Worm (Caenorhabditis elegans) whole organism, L2 larva: ENCODE data around the gene pqn-63.

Source experiments
- ama-1 ChIP-seq: fragments of 150-350 bp; optimal IDR thresholded peaks from 2 replicates; lab custom pipeline; 2018; ENCODE audit warnings: inconsistent platforms
- lsy-2 ChIP-seq, 2 experiments: fragments of 150-350 bp in 1 of 2; sonication (generic microtip) in 1 of 2; optimal IDR thresholded peaks; 2 replicates each; lab custom pipeline; 2014 to 2017; ENCODE audit warnings: missing biosample characterization in 2 of 2, missing genetic modification characterization in 2 of 2
- mdl-1 ChIP-seq, 2 experiments: fragments of 150-350 bp in 1 of 2; sonication (generic microtip) in 1 of 2; optimal IDR thresholded peaks; 2 replicates each; lab custom pipeline; 2017; ENCODE audit warnings: missing biosample characterization in 2 of 2, missing genetic modification characterization in 2 of 2
- nhr-11 ChIP-seq: fragments of 150-350 bp; optimal IDR thresholded peaks from 2 replicates; lab custom pipeline; 2014; ENCODE audit warnings: missing biosample characterization, missing genetic modification characterization
- snpc-4 ChIP-seq: fragments of 150-350 bp; optimal IDR thresholded peaks from 2 replicates; lab custom pipeline; 2014; ENCODE audit warnings: missing biosample characterization, missing genetic modification characterization
- unc-55 ChIP-seq: fragments of 150-350 bp; sonication (generic microtip); optimal IDR thresholded peaks from 3 replicates; lab custom pipeline; 2014; ENCODE audit warnings: missing biosample characterization, missing genetic modification reagents, missing genetic modification characterization
- zag-1 ChIP-seq: fragments of 150-350 bp; optimal IDR thresholded peaks from 2 replicates; lab custom pipeline; 2014; ENCODE audit warnings: missing biosample characterization, missing genetic modification characterization

DNA sequence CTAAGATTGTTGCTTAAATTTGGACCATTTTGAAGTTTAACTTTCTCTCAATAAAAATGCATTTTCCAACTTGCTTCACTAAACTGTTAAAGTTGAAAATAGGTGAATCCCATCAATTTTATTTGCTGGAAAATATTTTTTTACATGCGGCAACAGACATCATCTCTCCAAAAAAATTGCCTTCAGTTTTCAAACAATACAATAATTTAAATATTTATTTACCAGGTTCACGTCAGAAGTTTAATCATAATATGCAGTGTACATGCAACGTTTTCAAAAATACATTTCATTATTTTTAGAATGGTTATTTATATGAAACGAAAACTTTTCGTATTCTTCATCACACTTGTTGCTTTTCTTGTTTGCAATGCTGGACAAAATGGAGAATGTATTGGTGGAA, 15.1 kb downstream of the pqn-63 start, which contains the start of gene T06E4.5:
- no peak for TF ChIP-seq mdl-1 (tag; optimal IDR thresholded peaks at IDR 0.05; lab: Kevin White, UChicago)
- no peak for TF ChIP-seq lsy-2 (tag; optimal IDR thresholded peaks at IDR 0.05; lab: Kevin White, UChicago)
- no peak for TF ChIP-seq snpc-4 (tag; lab: Kevin White, UChicago)
- TF ChIP-seq zag-1 (tag; lab: Kevin White, UChicago), result no peak
- no peak for TF ChIP-seq ama-1 (lab: Kevin White, UChicago)
- TF ChIP-seq nhr-11 (tag; lab: Kevin White, UChicago), result no peak
- no peak for TF ChIP-seq unc-55
